Fruit fly (Drosophila melanogaster): ENCODE results near the gene cyst.

The cyst gene

dm6 chr2L:19516062-19516461 lies 7.5 kb upstream of the cyst start:
- TF ChIP-seq Pif1B (GFP tag; optimal IDR thresholded peaks at IDR 0.05) = no peak
- TF ChIP-seq Pif1A (GFP tag; optimal IDR thresholded peaks at IDR 0.05) = no peak
- TF ChIP-seq D1 (tag; optimal IDR thresholded peaks at IDR 0.05) = no peak
- TF ChIP-seq CG15710 (tag; optimal IDR thresholded peaks at IDR 0.05) = no peak
- no peak for TF ChIP-seq CG14655 (GFP tag; optimal IDR thresholded peaks at IDR 0.05)
- TF ChIP-seq gl (tag; optimal IDR thresholded peaks at IDR 0.05) = no peak
- no peak for TF ChIP-seq CG9948 (tag; optimal IDR thresholded peaks at IDR 0.05)

- no peak for TF ChIP-seq CG8301 (tag; optimal IDR thresholded peaks at IDR 0.05)
- TF ChIP-seq CG17806 (tag; optimal IDR thresholded peaks at IDR 0.05) = no peak
- no peak for TF ChIP-seq Snoo (tag; optimal IDR thresholded peaks at IDR 0.05)
- TF ChIP-seq rn (GFP tag; IDR thresholded peaks at IDR 0.05) = no peak
- no peak for TF ChIP-seq D1 (tag; optimal IDR thresholded peaks at IDR 0.05)
- no peak for TF ChIP-seq CG14655 (GFP tag; optimal IDR thresholded peaks at IDR 0.05)
- TF ChIP-seq CG13204 (GFP tag; optimal IDR thresholded peaks at IDR 0.05) = no peak
- TF ChIP-seq CG8159 (tag; optimal IDR thresholded peaks at IDR 0.05) = no peak
- no peak for TF ChIP-seq Pif1A (GFP tag; optimal IDR thresholded peaks at IDR 0.05)
These were observed 3.6 kb upstream of the cyst start for dm6 chr2L:19512184-19512583.

- TF ChIP-seq CG10348 (GFP tag; IDR thresholded peaks at IDR 0.05) (no peak), CG15710 (tag; optimal IDR thresholded peaks at IDR 0.05) (no peak), rn (GFP tag; IDR thresholded peaks at IDR 0.05) (no peak), CG9948 (tag; optimal IDR thresholded peaks at IDR 0.05) (no peak), CG34367 (tag; optimal IDR thresholded peaks at IDR 0.05) (no peak), CG4496 (GFP tag; IDR thresholded peaks at IDR 0.05) (no peak), Snoo (tag; optimal IDR thresholded peaks at IDR 0.05) (no peak), gl (tag; optimal IDR thresholded peaks at IDR 0.05) (no peak), CG13204 (GFP tag; optimal IDR thresholded peaks at IDR 0.05) (no peak), CG14655 (GFP tag; optimal IDR thresholded peaks at IDR 0.05) (no peak), Pif1A (GFP tag; optimal IDR thresholded peaks at IDR 0.05) (no peak)
These were observed 2.2 kb downstream of the cyst start for dm6 chr2L:19506323-19506722.

- no peak for TF ChIP-seq CG12605 (GFP tag; IDR thresholded peaks at IDR 0.05)
- no peak for TF ChIP-seq CG14655 (GFP tag; optimal IDR thresholded peaks at IDR 0.05)
- TF ChIP-seq CG10348 (GFP tag; IDR thresholded peaks at IDR 0.05) = no peak
- TF ChIP-seq CG17806 (tag; optimal IDR thresholded peaks at IDR 0.05) = no peak
- TF ChIP-seq Pif1A (GFP tag; optimal IDR thresholded peaks at IDR 0.05) = no peak
These were observed 10.6 kb downstream of the cyst start, which contains the start of gene Top3alpha for dm6 chr2L:19497983-19498382. Gene Top3alpha (plus strand): TSS chr2L:19498168.

- TF ChIP-seq CG10348 (GFP tag; IDR thresholded peaks at IDR 0.05) (no peak), Ets98B (GFP tag; IDR thresholded peaks at IDR 0.05) (no peak; the same call in 1 of the 2 replicates), CG15710 (tag; optimal IDR thresholded peaks at IDR 0.05) (peak; percentile 70), D1 (tag; optimal IDR thresholded peaks at IDR 0.05) (no peak), Pif1B (GFP tag; optimal IDR thresholded peaks at IDR 0.05) (no peak), Pif1A (GFP tag; optimal IDR thresholded peaks at IDR 0.05) (no peak), gl (tag; optimal IDR thresholded peaks at IDR 0.05) (no peak), CG34367 (tag; optimal IDR thresholded peaks at IDR 0.05) (no peak), CG32121 (GFP tag; IDR thresholded peaks at IDR 0.05) (peak; percentile 56; the same call in 1 of the 2 replicates), CG12605 (GFP tag; IDR thresholded peaks at IDR 0.05) (no peak), CG13204 (GFP tag; optimal IDR thresholded peaks at IDR 0.05) (no peak), CG8159 (tag; optimal IDR thresholded peaks at IDR 0.05) (no peak), EcR (GFP tag; optimal IDR thresholded peaks at IDR 0.05) (peak; percentile 19), CG14655 (GFP tag; optimal IDR thresholded peaks at IDR 0.05) (no peak), fd96Ca (GFP tag; IDR thresholded peaks at IDR 0.05) (no peak), CG4496 (GFP tag; IDR thresholded peaks at IDR 0.05) (no peak), CG9948 (tag; optimal IDR thresholded peaks at IDR 0.05) (peak; percentile 43), CG8301 (tag; optimal IDR thresholded peaks at IDR 0.05) (no peak), Snoo (tag; optimal IDR thresholded peaks at IDR 0.05) (no peak), CG17806 (tag; optimal IDR thresholded peaks at IDR 0.05) (no peak), rn (GFP tag; IDR thresholded peaks at IDR 0.05) (no peak)
These were observed 15.5 kb downstream of the cyst start, which contains the start of the genes swm and Ctu2 for dm6 chr2L:19492934-19493686. Gene swm (plus strand): TSS chr2L:19493251. Gene Ctu2 (minus strand): TSS chr2L:19493253.

dm6 chr2L:19489997-19490461 lies 18.5 kb downstream of the cyst start, which contains the start of the genes CG10194 and CG18094:
Gene CG10194 (minus strand): TSS chr2L:19490104.
Gene CG18094 (plus strand): TSS chr2L:19490262.
- TF ChIP-seq Pif1B (GFP tag; optimal IDR thresholded peaks at IDR 0.05) = no peak
- peak; percentile 40; the same call in 1 of the 3 replicates for TF ChIP-seq CG4496 (GFP tag; IDR thresholded peaks at IDR 0.05)
- TF ChIP-seq rn (GFP tag; IDR thresholded peaks at IDR 0.05) = no peak
- TF ChIP-seq CG32121 (GFP tag; IDR thresholded peaks at IDR 0.05) = peak; percentile 50
- peak; percentile 61 for TF ChIP-seq CG12605 (GFP tag; IDR thresholded peaks at IDR 0.05)

All from whole organism, pupa.